Worm (Caenorhabditis elegans): Measurements from ENCODE around the gene unc-105.

- no peak for TF ChIP-seq ceh-100 (GFP tag; IDR thresholded peaks at IDR 0.05)
- TF ChIP-seq K11D2.4 (GFP tag; IDR thresholded peaks at IDR 0.05) = no peak
- no peak for TF ChIP-seq nfya-1 (tag; optimal IDR thresholded peaks at IDR 0.05; ENCODE audit: borderline replicate concordance, insufficient read depth)
- TF ChIP-seq snpc-4 (GFP tag; optimal IDR thresholded peaks at IDR 0.05) = no peak
- TF ChIP-seq snpc-4 (tag; optimal IDR thresholded peaks at IDR 0.05) = no peak
- TF ChIP-seq unc-130 (GFP tag; optimal IDR thresholded peaks at IDR 0.05) = no peak
- TF ChIP-seq F37B4.10 (GFP tag; IDR thresholded peaks at IDR 0.05) = no peak
- no peak for TF ChIP-seq aptf-3 (GFP tag; IDR thresholded peaks at IDR 0.05)
- no peak for TF ChIP-seq cebp-1 (GFP tag; IDR thresholded peaks at IDR 0.05)
- TF ChIP-seq cebp-1 (tag; optimal IDR thresholded peaks at IDR 0.05) = no peak
- TF ChIP-seq ekl-4 (GFP tag; IDR thresholded peaks at IDR 0.05) = no peak
- TF ChIP-seq snpc-3.4 (tag; optimal IDR thresholded peaks at IDR 0.05) = no peak
- TF ChIP-seq C06A6.2 (GFP tag; conservative IDR thresholded peaks at IDR 0.05) = no peak
- TF ChIP-seq ZK185.1 (tag; optimal IDR thresholded peaks at IDR 0.05; ENCODE audit: poor library complexity, severe bottlenecking) = no peak
- TF ChIP-seq athp-1 (tag; optimal IDR thresholded peaks at IDR 0.05) = no peak
Observed at ce11 chrII:8102041-8102440, 14.2 kb upstream of the unc-105 start, which contains the start of gene sre-2.

Measured in whole organism, young adult.